Fruit fly (Drosophila melanogaster) whole organism, embryonic: ENCODE results near the gene yin.
A peak's percentile ranks its signal among the peaks of the same experiment; 100 is the strongest.

Experiments
- B-H2 ChIP-seq: fragments of 200-800 bp; sonication (Bioruptor generic); optimal IDR thresholded peaks from 2 replicates; lab custom pipeline; 2018; ENCODE audit warnings: missing biosample characterization, mild to moderate bottlenecking, missing genetic modification characterization
- zf30C ChIP-seq: fragments of 200-800 bp; sonication (Bioruptor generic); optimal IDR thresholded peaks from 3 replicates; lab custom pipeline; 2018; ENCODE audit warnings: missing biosample characterization, mild to moderate bottlenecking, missing genetic modification characterization

dm6 chrX:3835764-3836342, 35.9 kb downstream of the yin start:
- no peak for TF ChIP-seq B-H2 (GFP tag; lab: Kevin White, UChicago)
- peak; percentile 9 for TF ChIP-seq zf30C (GFP tag; lab: Kevin White, UChicago)
